Worm (Caenorhabditis elegans): Measurements from ENCODE around the gene srx-19.

DNA sequence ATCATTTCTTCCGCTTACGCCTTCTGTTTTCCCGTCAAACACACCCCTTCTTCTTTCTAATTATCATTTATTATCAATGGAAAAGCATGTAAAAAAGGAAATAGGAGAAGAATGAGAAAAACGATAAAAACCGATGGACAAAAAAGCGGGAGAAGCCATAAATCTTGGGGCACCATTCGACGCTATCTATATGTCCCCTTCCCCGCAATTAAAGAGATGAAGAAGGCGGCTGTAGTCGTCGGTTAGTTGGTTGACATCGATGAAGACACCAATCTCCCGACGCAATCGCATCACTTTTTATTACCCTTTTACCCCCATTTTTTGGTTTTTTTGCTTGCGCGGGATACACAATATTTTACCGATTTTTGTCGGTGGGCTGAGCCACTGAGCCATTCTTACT, 39.4 kb upstream of the srx-19 start:
- TF ChIP-seq nfya-1 (tag; optimal IDR thresholded peaks at IDR 0.05) (no peak), hlh-8 (tag; optimal IDR thresholded peaks at IDR 0.05) (no peak), tbx-2 (tag; optimal IDR thresholded peaks at IDR 0.05) (no peak), lin-11 (tag; optimal IDR thresholded peaks at IDR 0.05) (no peak), dmd-4 (tag; optimal IDR thresholded peaks at IDR 0.05; ENCODE audit: borderline replicate concordance) (no peak), eyg-1 (tag; optimal IDR thresholded peaks at IDR 0.05) (no peak), unc-55 (GFP tag; optimal IDR thresholded peaks at IDR 0.05) (no peak)
